Worm (Caenorhabditis elegans) whole organism, L1 larva: ENCODE measurements around the gene ZK470.2.
A peak's percentile ranks its signal among the peaks of the same experiment; 100 is the strongest.

Experiments used
- C04F5.9 ChIP-seq: sonication (generic microtip); optimal IDR thresholded peaks from 2 replicates; lab custom pipeline; 2016; ENCODE audit warnings: missing genetic modification characterization, missing compliant biosample characterization
- alr-1 ChIP-seq: fragments of 200-800 bp; sonication (Bioruptor generic); optimal IDR thresholded peaks from 2 replicates; lab custom pipeline; 2018; ENCODE audit warnings: borderline replicate concordance, mild to moderate bottlenecking, missing genetic modification characterization, missing compliant biosample characterization
- aly-2 ChIP-seq: fragments of 150-350 bp; optimal IDR thresholded peaks from 2 replicates; lab custom pipeline; 2014; ENCODE audit warnings: missing biosample characterization, missing genetic modification characterization
- blmp-1 ChIP-seq: fragments of 150-350 bp; optimal IDR thresholded peaks from 2 replicates; lab custom pipeline; 2014; ENCODE audit warnings: missing biosample characterization, missing genetic modification characterization
- ceh-63 ChIP-seq: fragments of 200-800 bp; sonication (Bioruptor generic); optimal IDR thresholded peaks from 2 replicates; lab custom pipeline; 2018; ENCODE audit warnings: mild to moderate bottlenecking, missing genetic modification characterization, missing compliant biosample characterization
- ceh-8 ChIP-seq: fragments of 200-800 bp; sonication (Bioruptor generic); optimal IDR thresholded peaks from 2 replicates; lab custom pipeline; 2018; ENCODE audit warnings: mild to moderate bottlenecking, missing genetic modification characterization, moderate library complexity, missing compliant biosample characterization
- ceh-82 ChIP-seq, 3 experiments: fragments of 150-350 bp in 1 of 3; sonication (generic microtip) in 2 of 3; optimal IDR thresholded peaks; 2 replicates each; lab custom pipeline; 2014 to 2017; ENCODE audit warnings: missing biosample characterization in 3 of 3, missing genetic modification characterization in 3 of 3
- ceh-88 ChIP-seq: fragments of 200-800 bp; sonication (Bioruptor generic); IDR thresholded peaks from 2 replicates; pipeline ENCODE4 v1.3.6; 2022; ENCODE audit warnings: missing genetic modification characterization, missing compliant biosample characterization
- ceh-90 ChIP-seq: sonication (generic microtip); optimal IDR thresholded peaks from 2 replicates; lab custom pipeline; 2016; ENCODE audit warnings: missing genetic modification characterization, missing compliant biosample characterization
- ces-1 ChIP-seq: fragments of 150-350 bp; optimal IDR thresholded peaks from 2 replicates; lab custom pipeline; 2014; ENCODE audit warnings: missing biosample characterization, missing genetic modification reagents, missing genetic modification characterization
- dsc-1 ChIP-seq: sonication (generic microtip); optimal IDR thresholded peaks from 2 replicates; lab custom pipeline; 2016; ENCODE audit warnings: mild to moderate bottlenecking, missing genetic modification characterization, missing compliant biosample characterization
- efl-3 ChIP-seq: fragments of 200-800 bp; sonication (Bioruptor generic); optimal IDR thresholded peaks from 2 replicates; lab custom pipeline; 2018; ENCODE audit warnings: mild to moderate bottlenecking, missing genetic modification characterization, missing compliant biosample characterization
- egl-27 ChIP-seq, 2 experiments: fragments of 150-350 bp in 1 of 2; sonication (generic microtip); optimal IDR thresholded peaks; 3 replicates each; lab custom pipeline; 2017 to 2018; ENCODE audit warnings: missing biosample characterization in 2 of 2, missing genetic modification characterization in 2 of 2, missing genetic modification reagents in 2 of 2
- elt-2 ChIP-seq: sonication (generic microtip); optimal IDR thresholded peaks from 2 replicates; lab custom pipeline; 2016; ENCODE audit warnings: missing genetic modification characterization, mild to moderate bottlenecking, inconsistent platforms, missing compliant biosample characterization, missing genetic modification reagents
- elt-3 ChIP-seq, 6 experiments: fragments of 150-350 bp in 1 of 6; sonication (generic microtip); optimal IDR thresholded peaks; 2 replicates each; lab custom pipeline; 2017 to 2018; ENCODE audit warnings: missing biosample characterization in 6 of 6, missing genetic modification characterization in 6 of 6, inconsistent platforms in 1 of 6
- ets-5 ChIP-seq: fragments of 200-800 bp; sonication (Bioruptor generic); IDR thresholded peaks from 2 replicates; pipeline ENCODE4 v1.3.6; 2022; ENCODE audit warnings: missing genetic modification characterization, missing compliant biosample characterization
- fkh-8 ChIP-seq: sonication (generic microtip); optimal IDR thresholded peaks from 2 replicates; lab custom pipeline; 2016; ENCODE audit warnings: mild to moderate bottlenecking, missing genetic modification characterization, missing compliant biosample characterization
- hlh-17 ChIP-seq: fragments of 200-800 bp; sonication (Bioruptor generic); optimal IDR thresholded peaks from 2 replicates; lab custom pipeline; 2018; ENCODE audit warnings: missing genetic modification characterization, mild to moderate bottlenecking, missing compliant biosample characterization, moderate library complexity, borderline replicate concordance
- irx-1 ChIP-seq: sonication (generic microtip); optimal IDR thresholded peaks from 2 replicates; lab custom pipeline; 2016; ENCODE audit warnings: missing genetic modification characterization, missing compliant biosample characterization
- lin-13 ChIP-seq: fragments of 150-350 bp; optimal IDR thresholded peaks from 2 replicates; lab custom pipeline; 2014; ENCODE audit warnings: missing biosample characterization, missing genetic modification reagents, missing genetic modification characterization
- lin-14 ChIP-seq: fragments of 200-800 bp; sonication (Bioruptor generic); optimal IDR thresholded peaks from 2 replicates; lab custom pipeline; 2018; ENCODE audit warnings: mild to moderate bottlenecking, missing genetic modification characterization, moderate library complexity, missing compliant biosample characterization
- lin-35 ChIP-seq, 2 experiments: fragments of 150-350 bp; optimal IDR thresholded peaks; 2 replicates each; lab custom pipeline; 2014; ENCODE audit warnings: missing biosample characterization in 2 of 2, missing genetic modification characterization in 2 of 2, missing genetic modification reagents in 2 of 2
- mab-9 ChIP-seq: fragments of 200-800 bp; sonication (Bioruptor generic); IDR thresholded peaks from 2 replicates; pipeline ENCODE4 v1.3.6; 2022; ENCODE audit warnings: missing genetic modification reagents, missing genetic modification characterization, missing compliant biosample characterization
- mef-2 ChIP-seq: fragments of 150-350 bp; optimal IDR thresholded peaks from 2 replicates; lab custom pipeline; 2014; ENCODE audit warnings: missing biosample characterization, missing genetic modification characterization
- mep-1 ChIP-seq: fragments of 150-350 bp; optimal IDR thresholded peaks from 2 replicates; lab custom pipeline; 2014; ENCODE audit warnings: missing biosample characterization, missing genetic modification characterization
- nhr-11 ChIP-seq: fragments of 150-350 bp; optimal IDR thresholded peaks from 2 replicates; lab custom pipeline; 2014; ENCODE audit warnings: missing biosample characterization, missing genetic modification characterization
- nhr-19 ChIP-seq: fragments of 200-800 bp; sonication (Bioruptor generic); conservative IDR thresholded peaks from 2 replicates; pipeline ENCODE4 v1.3.6; 2022; ENCODE audit warnings: missing genetic modification characterization, missing compliant biosample characterization
- nhr-20 ChIP-seq: sonication (generic microtip); optimal IDR thresholded peaks from 2 replicates; lab custom pipeline; 2016; ENCODE audit warnings: mild to moderate bottlenecking, missing genetic modification characterization, missing compliant biosample characterization
- nhr-47 ChIP-seq: sonication (generic microtip); optimal IDR thresholded peaks from 2 replicates; lab custom pipeline; 2016; ENCODE audit warnings: mild to moderate bottlenecking, missing genetic modification characterization, moderate library complexity, missing compliant biosample characterization
- nhr-71 ChIP-seq: sonication (generic microtip); optimal IDR thresholded peaks from 2 replicates; lab custom pipeline; 2016; ENCODE audit warnings: mild to moderate bottlenecking, missing genetic modification characterization, moderate library complexity, missing compliant biosample characterization
- nhr-77 ChIP-seq: fragments of 150-350 bp; optimal IDR thresholded peaks from 2 replicates; lab custom pipeline; 2014; ENCODE audit warnings: missing biosample characterization, missing genetic modification characterization
- nhr-84 ChIP-seq: sonication (generic microtip); optimal IDR thresholded peaks from 2 replicates; lab custom pipeline; 2017; ENCODE audit warnings: missing biosample characterization, missing genetic modification characterization
- nhr-85 ChIP-seq: sonication (generic microtip); peaks from one replicate; lab custom pipeline; 2016; ENCODE audit warnings: missing genetic modification characterization, inconsistent platforms, missing compliant biosample characterization
- nhr-90 ChIP-seq: sonication (generic microtip); optimal IDR thresholded peaks from 2 replicates; lab custom pipeline; 2016; ENCODE audit warnings: mild to moderate bottlenecking, missing genetic modification characterization, missing compliant biosample characterization; ENCODE audit not compliant: poor library complexity
- pax-3 ChIP-seq: fragments of 200-800 bp; sonication (Bioruptor generic); optimal IDR thresholded peaks from 2 replicates; lab custom pipeline; 2018; ENCODE audit warnings: mild to moderate bottlenecking, missing genetic modification characterization, moderate library complexity, missing compliant biosample characterization
- rnt-1 ChIP-seq: sonication (generic microtip); optimal IDR thresholded peaks from 2 replicates; lab custom pipeline; 2016; ENCODE audit warnings: mild to moderate bottlenecking, missing genetic modification characterization, moderate library complexity, missing compliant biosample characterization
- snu-23 ChIP-seq: sonication (generic microtip); optimal IDR thresholded peaks from 2 replicates; lab custom pipeline; 2016; ENCODE audit warnings: missing genetic modification characterization, missing compliant biosample characterization
- sptf-1 ChIP-seq: fragments of 150-350 bp; optimal IDR thresholded peaks from 2 replicates; lab custom pipeline; 2014; ENCODE audit warnings: missing biosample characterization, missing genetic modification characterization
- swsn-7 ChIP-seq: sonication (generic microtip); optimal IDR thresholded peaks from 2 replicates; lab custom pipeline; 2016; ENCODE audit warnings: missing genetic modification characterization, missing compliant biosample characterization
- tbx-2 ChIP-seq: sonication (generic microtip); optimal IDR thresholded peaks from 2 replicates; lab custom pipeline; 2016; ENCODE audit warnings: missing genetic modification characterization, missing compliant biosample characterization
- unc-30 ChIP-seq: sonication (generic microtip); optimal IDR thresholded peaks from 2 replicates; lab custom pipeline; 2017; ENCODE audit warnings: missing biosample characterization, missing genetic modification characterization
- unc-62 ChIP-seq: fragments of 150-350 bp; optimal IDR thresholded peaks from 2 replicates; lab custom pipeline; 2014; ENCODE audit warnings: missing biosample characterization, missing genetic modification reagents, missing genetic modification characterization
- unc-86 ChIP-seq: sonication (generic microtip); optimal IDR thresholded peaks from 2 replicates; lab custom pipeline; 2016; ENCODE audit warnings: missing genetic modification characterization, missing compliant biosample characterization
- unc-98 ChIP-seq: fragments of 200-800 bp; sonication (Bioruptor generic); IDR thresholded peaks from 2 replicates; pipeline ENCODE4 v1.3.6; 2022; ENCODE audit warnings: missing genetic modification characterization, missing compliant biosample characterization
- xbp-1 ChIP-seq: sonication (generic microtip); optimal IDR thresholded peaks from 2 replicates; lab custom pipeline; 2016; ENCODE audit warnings: missing genetic modification characterization, missing compliant biosample characterization
- ztf-11 ChIP-seq, 2 experiments: sonication (generic microtip); optimal IDR thresholded peaks; 2 replicates each; lab custom pipeline; 2016 to 2017; ENCODE audit warnings: missing genetic modification characterization in 2 of 2, missing biosample characterization in 1 of 2, missing compliant biosample characterization in 1 of 2
- ztf-4 ChIP-seq: fragments of 150-350 bp; optimal IDR thresholded peaks from 2 replicates; lab custom pipeline; 2014; ENCODE audit warnings: missing biosample characterization, missing genetic modification characterization

The ZK470.2 gene

ce11 chrX:4137452-4138164 lies 2.7 kb downstream of the ZK470.2 start (continued):
- no peak for TF ChIP-seq mef-2
- TF ChIP-seq ceh-90 (tag; lab: Kevin White, UChicago) = no peak
- no peak for TF ChIP-seq unc-98 (GFP tag; lab: Robert Waterston, UW)
- peak; percentile 36 for TF ChIP-seq snu-23 (GFP tag; lab: Kevin White, UChicago)
- peak; percentile 29 for TF ChIP-seq nhr-47 (tag; lab: Kevin White, UChicago)
- no peak for TF ChIP-seq ets-5
- no peak for TF ChIP-seq elt-3 (tag; optimal IDR thresholded peaks at IDR 0.05; lab: Kevin White, UChicago)
- TF ChIP-seq rnt-1 (tag; lab: Kevin White, UChicago) = peak; percentile 19
- no peak for TF ChIP-seq nhr-84 (tag; lab: Kevin White, UChicago)
- peak; percentile 10 for TF ChIP-seq nhr-11 (tag; lab: Kevin White, UChicago)
- no peak for TF ChIP-seq unc-86 (tag; lab: Kevin White, UChicago)
- peak; percentile 82 for TF ChIP-seq lin-14 (GFP tag; lab: Kevin White, UChicago)
- no peak for TF ChIP-seq lin-13 (GFP tag; lab: Kevin White, UChicago)
- TF ChIP-seq swsn-7 (tag; lab: Kevin White, UChicago) = peak; percentile 40
- no peak for TF ChIP-seq hlh-17 (GFP tag; lab: Kevin White, UChicago)
- TF ChIP-seq nhr-19 (GFP tag; lab: Robert Waterston, UW) = peak; percentile 29; the same call in 1 of the 2 replicates

- TF ChIP-seq mep-1 (tag; lab: Kevin White, UChicago) (peak; percentile 19), snu-23 (GFP tag; lab: Kevin White, UChicago) (peak; percentile 22), blmp-1 (tag; lab: Kevin White, UChicago) (peak; percentile 69), nhr-19 (GFP tag; lab: Robert Waterston, UW) (0 out of 2 replicates have a peak, but pooled peaks have one; percentile 9), unc-30 (tag; lab: Kevin White, UChicago) (no peak), lin-14 (GFP tag; lab: Kevin White, UChicago) (peak; percentile 54), tbx-2 (tag; lab: Kevin White, UChicago) (peak; percentile 33), fkh-8 (no peak), alr-1 (tag; lab: Kevin White, UChicago) (no peak), dsc-1 (tag; lab: Kevin White, UChicago) (peak; percentile 76), nhr-20 (peak; percentile 44), ces-1 (no peak), nhr-85 (tag; lab: Kevin White, UChicago) (peak; percentile 85), nhr-90 (tag; lab: Kevin White, UChicago) (peak; percentile 21), nhr-71 (tag; lab: Kevin White, UChicago) (peak; percentile 52), ztf-11 (tag; optimal IDR thresholded peaks at IDR 0.05; lab: Kevin White, UChicago) (no peak), rnt-1 (tag; lab: Kevin White, UChicago) (peak; percentile 1), lin-35 (GFP tag; optimal IDR thresholded peaks at IDR 0.05; lab: Kevin White, UChicago) (no peak), pax-3 (tag; lab: Kevin White, UChicago) (no peak), ztf-4 (tag; lab: Kevin White, UChicago) (no peak), ceh-8 (GFP tag; lab: Kevin White, UChicago) (no peak), efl-3 (no peak), ceh-63 (no peak), nhr-11 (tag; lab: Kevin White, UChicago) (no peak), mab-9 (GFP tag; lab: Robert Waterston, UW) (no peak), elt-2 (tag; lab: Kevin White, UChicago) (no peak), nhr-77 (tag; lab: Kevin White, UChicago) (no peak), irx-1 (tag; lab: Kevin White, UChicago) (no peak), xbp-1 (tag; lab: Kevin White, UChicago) (no peak), ceh-82 (tag; optimal IDR thresholded peaks at IDR 0.05; lab: Kevin White, UChicago) (no peak), sptf-1 (tag; lab: Kevin White, UChicago) (no peak), aly-2 (no peak), ceh-88 (no peak), unc-62 (GFP tag; lab: Kevin White, UChicago) (no peak), egl-27 (tag; optimal IDR thresholded peaks at IDR 0.05; lab: Kevin White, UChicago) (no peak), C04F5.9 (tag; lab: Kevin White, UChicago) (no peak)
Observed at ce11 chrX:4138413-4139193, 3.6 kb downstream of the ZK470.2 start.
